Fruit fly (Drosophila melanogaster): Measurements from ENCODE around the gene AP-2sigma.

Gene AP-2sigma

dm6 chr3R:21271208-21271607 lies 1.3 kb upstream of the AP-2sigma start (continued):
- TF ChIP-seq CG6813 (GFP tag; optimal IDR thresholded peaks at IDR 0.05) = peak; percentile 66
- no peak for TF ChIP-seq dati (GFP tag; IDR thresholded peaks at IDR 0.05)
- TF ChIP-seq Hey (tag; optimal IDR thresholded peaks at IDR 0.05) = no peak
- TF ChIP-seq ranshi (GFP tag; IDR thresholded peaks at IDR 0.05) = 0 out of 2 replicates have a peak, but pooled peaks have one; percentile 17
- peak; percentile 74 for TF ChIP-seq Asciz (GFP tag; optimal IDR thresholded peaks at IDR 0.05)
- TF ChIP-seq HLH54F (GFP tag; optimal IDR thresholded peaks at IDR 0.05) = no peak
- peak; percentile 62 for TF ChIP-seq mirr (GFP tag; optimal IDR thresholded peaks at IDR 0.05)
- TF ChIP-seq bab2 (GFP tag; optimal IDR thresholded peaks at IDR 0.05) = no peak
- TF ChIP-seq CG1647 (GFP tag; optimal IDR thresholded peaks at IDR 0.05) = no peak
- TF ChIP-seq croc (GFP tag; conservative IDR thresholded peaks at IDR 0.05) = no peak
- no peak for TF ChIP-seq twi (tag; optimal IDR thresholded peaks at IDR 0.05)
- TF ChIP-seq chm (GFP tag; IDR thresholded peaks at IDR 0.05) = no peak
- TF ChIP-seq Dip2 (GFP tag; IDR thresholded peaks at IDR 0.05) = no peak
- TF ChIP-seq CG18619 (GFP tag; optimal IDR thresholded peaks at IDR 0.05) = peak; percentile 20
- peak; percentile 28 for TF ChIP-seq CG7987 (GFP tag; optimal IDR thresholded peaks at IDR 0.05)
- no peak for TF ChIP-seq h (optimal IDR thresholded peaks at IDR 0.05)
- no peak for TF ChIP-seq CG8388 (GFP tag; optimal IDR thresholded peaks at IDR 0.05)
- no peak for TF ChIP-seq gro (GFP tag; optimal IDR thresholded peaks at IDR 0.05)
- no peak for TF ChIP-seq CG9437 (GFP tag; optimal IDR thresholded peaks at IDR 0.05)
- no peak for TF ChIP-seq CG6689 (GFP tag; IDR thresholded peaks at IDR 0.05)
- peak; percentile 32 for TF ChIP-seq CG3407 (GFP tag; optimal IDR thresholded peaks at IDR 0.05)
- no peak for TF ChIP-seq pzg (GFP tag; optimal IDR thresholded peaks at IDR 0.05)
- no peak for TF ChIP-seq Hr39 (optimal IDR thresholded peaks at IDR 0.05)
- TF ChIP-seq exex (tag; optimal IDR thresholded peaks at IDR 0.05) = peak; percentile 27
- peak; percentile 6 for TF ChIP-seq CG6254 (GFP tag; optimal IDR thresholded peaks at IDR 0.05)
- peak; percentile 35 for TF ChIP-seq gem (tag; optimal IDR thresholded peaks at IDR 0.05)
- peak; percentile 22 for TF ChIP-seq CG8359 (GFP tag; optimal IDR thresholded peaks at IDR 0.05; ENCODE audit: borderline replicate concordance)
- TF ChIP-seq D19A (tag; optimal IDR thresholded peaks at IDR 0.05) = no peak
- no peak for TF ChIP-seq stc (GFP tag; IDR thresholded peaks at IDR 0.05)
- peak; percentile 44 for TF ChIP-seq CG2875 (GFP tag; optimal IDR thresholded peaks at IDR 0.05)
- TF ChIP-seq z (GFP tag; IDR thresholded peaks at IDR 0.05) = 0 out of 3 replicates have a peak, but pooled peaks have one; percentile 36
- no peak for TF ChIP-seq aop (GFP tag; IDR thresholded peaks at IDR 0.05)
- TF ChIP-seq CG17612 (GFP tag; IDR thresholded peaks at IDR 0.05) = no peak
- no peak for TF ChIP-seq Ets65A (GFP tag)
- peak; percentile 16 for TF ChIP-seq CG1603 (tag; optimal IDR thresholded peaks at IDR 0.05)
- peak; percentile 65 for TF ChIP-seq nau (GFP tag; optimal IDR thresholded peaks at IDR 0.05)
- no peak for TF ChIP-seq pnt (GFP tag; optimal IDR thresholded peaks at IDR 0.05)
- TF ChIP-seq Atf-2 (GFP tag; optimal IDR thresholded peaks at IDR 0.05) = no peak
- TF ChIP-seq yki (optimal IDR thresholded peaks at IDR 0.05) = no peak
- no peak for TF ChIP-seq Atf3 (GFP tag; optimal IDR thresholded peaks at IDR 0.05)
- TF ChIP-seq grau (tag; optimal IDR thresholded peaks at IDR 0.05) = no peak
- no peak for TF ChIP-seq ac (GFP tag; optimal IDR thresholded peaks at IDR 0.05)
- TF ChIP-seq Antp (GFP tag; optimal IDR thresholded peaks at IDR 0.05) = no peak
- no peak for TF ChIP-seq CG17186 (GFP tag; optimal IDR thresholded peaks at IDR 0.05)
- TF ChIP-seq Lim3 (GFP tag; IDR thresholded peaks at IDR 0.05) = no peak
- TF ChIP-seq CG11456 (GFP tag; IDR thresholded peaks at IDR 0.05) = no peak
- TF ChIP-seq CG4617 (GFP tag; optimal IDR thresholded peaks at IDR 0.05; ENCODE audit: borderline replicate concordance) = no peak
- peak; percentile 36 for TF ChIP-seq Blimp-1 (GFP tag; optimal IDR thresholded peaks at IDR 0.05)
- 0 out of 3 replicates have a peak, but pooled peaks have one; percentile 37 for TF ChIP-seq CG11695 (GFP tag; IDR thresholded peaks at IDR 0.05)
- no peak for TF ChIP-seq vfl (GFP tag; optimal IDR thresholded peaks at IDR 0.05)
- TF ChIP-seq nmo (GFP tag; optimal IDR thresholded peaks at IDR 0.05) = no peak
- no peak for TF ChIP-seq Aef1 (GFP tag; IDR thresholded peaks at IDR 0.05)
- no peak for TF ChIP-seq knrl (GFP tag; IDR thresholded peaks at IDR 0.05; ENCODE audit: partially characterized antibody)
